Worm (Caenorhabditis elegans) whole organism, young adult: Measurements from ENCODE around the gene rpl-36.A.

Experiments used
- B0261.1 ChIP-seq: sonication (generic microtip); optimal IDR thresholded peaks from 2 replicates; lab custom pipeline; 2016; ENCODE audit warnings: mild to moderate bottlenecking, missing genetic modification characterization, moderate library complexity, missing compliant biosample characterization
- B0336.3 ChIP-seq: fragments of 200-800 bp; sonication (Bioruptor generic); IDR thresholded peaks from 2 replicates; pipeline ENCODE4 v1.3.6; 2022; ENCODE audit warnings: missing genetic modification characterization, missing compliant biosample characterization
- F10E7.11 ChIP-seq: sonication (generic microtip); optimal IDR thresholded peaks from 2 replicates; lab custom pipeline; 2017; ENCODE audit warnings: mild to moderate bottlenecking, missing genetic modification characterization, moderate library complexity, missing compliant biosample characterization
- F49E8.2 ChIP-seq: sonication (generic microtip); optimal IDR thresholded peaks from 3 replicates; lab custom pipeline; 2017; ENCODE audit warnings: missing genetic modification characterization, mild to moderate bottlenecking, missing compliant biosample characterization, antibody characterized with exemption, moderate library complexity; ENCODE audit not compliant: insufficient read depth
- F57C9.4 ChIP-seq: sonication (generic microtip); optimal IDR thresholded peaks from 2 replicates; lab custom pipeline; 2017; ENCODE audit warnings: mild to moderate bottlenecking, missing genetic modification characterization, missing compliant biosample characterization
- K12H6.12 ChIP-seq: fragments of 200-800 bp; sonication (Bioruptor generic); optimal IDR thresholded peaks from 2 replicates; lab custom pipeline; 2018; ENCODE audit warnings: mild to moderate bottlenecking, missing genetic modification characterization, missing compliant biosample characterization
- T26A5.8 ChIP-seq: sonication (generic microtip); optimal IDR thresholded peaks from 2 replicates; lab custom pipeline; 2016; ENCODE audit warnings: missing genetic modification characterization, missing compliant biosample characterization
- Y53F4B.3 ChIP-seq: fragments of 200-800 bp; sonication (Bioruptor generic); IDR thresholded peaks from 2 replicates; pipeline ENCODE4 v1.3.6; 2022; ENCODE audit warnings: missing genetic modification reagents, missing genetic modification characterization, missing compliant biosample characterization
- Y53G8AR.9 ChIP-seq: fragments of 200-800 bp; sonication (Bioruptor generic); conservative IDR thresholded peaks from 2 replicates; pipeline ENCODE4 v1.3.6; 2022; ENCODE audit warnings: missing genetic modification reagents, missing genetic modification characterization, missing compliant biosample characterization
- Y67H2A.10 ChIP-seq: fragments of 200-800 bp; sonication (Bioruptor generic); conservative IDR thresholded peaks from 2 replicates; pipeline ENCODE4 v1.3.6; 2022; ENCODE audit warnings: missing genetic modification reagents, missing genetic modification characterization, missing compliant biosample characterization
- ama-1 ChIP-seq, 3 experiments: fragments of 150-350 bp in 1 of 3; sonication (generic microtip) in 2 of 3; optimal IDR thresholded peaks; 2 replicates each; lab custom pipeline; 2014 to 2018; ENCODE audit warnings: missing biosample characterization in 2 of 3, missing genetic modification characterization in 2 of 3, missing genetic modification reagents in 2 of 3
- aptf-3 ChIP-seq: fragments of 200-800 bp; sonication (Bioruptor generic); IDR thresholded peaks from 2 replicates; pipeline ENCODE4 v1.3.6; 2022; ENCODE audit warnings: missing genetic modification characterization, missing compliant biosample characterization
- athp-1 ChIP-seq: sonication (generic microtip); optimal IDR thresholded peaks from 2 replicates; lab custom pipeline; 2017; ENCODE audit warnings: mild to moderate bottlenecking, missing genetic modification characterization, missing compliant biosample characterization
- attf-6 ChIP-seq: fragments of 200-800 bp; sonication (Bioruptor generic); IDR thresholded peaks from 2 replicates; pipeline ENCODE4 v1.3.6; 2022; ENCODE audit warnings: missing genetic modification reagents, missing genetic modification characterization, missing compliant biosample characterization
- bed-1 ChIP-seq: fragments of 200-800 bp; sonication (Bioruptor generic); IDR thresholded peaks from 2 replicates; pipeline ENCODE4 v1.3.6; 2022; ENCODE audit warnings: missing genetic modification reagents, missing genetic modification characterization, missing compliant biosample characterization
- bed-2 ChIP-seq: fragments of 200-800 bp; sonication (Bioruptor generic); IDR thresholded peaks from 2 replicates; pipeline ENCODE4 v1.3.6; 2022; ENCODE audit warnings: missing genetic modification reagents, missing genetic modification characterization, missing compliant biosample characterization
- ccch-3 ChIP-seq: fragments of 200-800 bp; sonication (Bioruptor generic); optimal IDR thresholded peaks from 2 replicates; lab custom pipeline; 2018; ENCODE audit warnings: mild to moderate bottlenecking, missing genetic modification characterization, missing compliant biosample characterization
- cebp-2 ChIP-seq: fragments of 200-800 bp; sonication (Bioruptor generic); IDR thresholded peaks from 2 replicates; pipeline ENCODE4 v1.3.6; 2022; ENCODE audit warnings: missing genetic modification characterization, missing compliant biosample characterization
- ceh-100 ChIP-seq: fragments of 200-800 bp; sonication (Bioruptor generic); IDR thresholded peaks from 2 replicates; pipeline ENCODE4 v1.3.6; 2022; ENCODE audit warnings: missing genetic modification reagents, missing genetic modification characterization, missing compliant biosample characterization
- ceh-27 ChIP-seq: fragments of 200-800 bp; sonication (Bioruptor generic); optimal IDR thresholded peaks from 2 replicates; lab custom pipeline; 2018; ENCODE audit warnings: mild to moderate bottlenecking, missing genetic modification characterization, moderate library complexity, missing compliant biosample characterization
- ceh-58 ChIP-seq: fragments of 200-800 bp; sonication (Bioruptor generic); IDR thresholded peaks from 2 replicates; pipeline ENCODE4 v1.3.6; 2022; ENCODE audit warnings: missing genetic modification characterization, missing compliant biosample characterization
- ceh-79 ChIP-seq: sonication (generic microtip); optimal IDR thresholded peaks from 2 replicates; lab custom pipeline; 2017; ENCODE audit warnings: mild to moderate bottlenecking, missing genetic modification characterization, missing compliant biosample characterization
- die-1 ChIP-seq: sonication (generic microtip); optimal IDR thresholded peaks from 2 replicates; lab custom pipeline; 2016; ENCODE audit warnings: missing genotype, mild to moderate bottlenecking, missing genetic modification characterization, missing compliant biosample characterization
- efl-1 ChIP-seq: fragments of 150-350 bp; optimal IDR thresholded peaks from 2 replicates; lab custom pipeline; 2014; ENCODE audit warnings: missing biosample characterization, missing genetic modification reagents, missing genetic modification characterization
- ets-4 ChIP-seq: fragments of 200-800 bp; sonication (Bioruptor generic); optimal IDR thresholded peaks from 2 replicates; lab custom pipeline; 2018; ENCODE audit warnings: mild to moderate bottlenecking, missing genetic modification characterization, missing compliant biosample characterization
- gei-17 ChIP-seq: fragments of 200-800 bp; sonication (Bioruptor generic); optimal IDR thresholded peaks from 2 replicates; lab custom pipeline; 2018; ENCODE audit warnings: mild to moderate bottlenecking, missing genetic modification characterization, missing compliant biosample characterization
- hsf-1 ChIP-seq: fragments of 200-800 bp; sonication (Bioruptor generic); IDR thresholded peaks from 2 replicates; pipeline ENCODE4 v1.3.6; 2022; ENCODE audit warnings: missing genetic modification reagents, missing genetic modification characterization, missing compliant biosample characterization
- lag-1 ChIP-seq: fragments of 200-800 bp; sonication (Bioruptor generic); IDR thresholded peaks from 2 replicates; pipeline ENCODE4 v1.3.6; 2022; ENCODE audit warnings: missing genetic modification reagents, missing genetic modification characterization, missing compliant biosample characterization
- let-526 ChIP-seq: fragments of 200-800 bp; sonication (Bioruptor generic); IDR thresholded peaks from 2 replicates; pipeline ENCODE4 v1.3.6; 2022; ENCODE audit warnings: missing genetic modification reagents, missing genetic modification characterization, missing compliant biosample characterization
- let-607 ChIP-seq, 2 experiments: fragments of 200-800 bp in 1 of 2; sonication (Bioruptor generic) in 1 of 2; sonication (generic microtip) in 1 of 2; optimal IDR thresholded peaks; 2 replicates each; lab custom pipeline; 2016 to 2018; ENCODE audit warnings: mild to moderate bottlenecking in 2 of 2, missing compliant biosample characterization in 2 of 2, missing genetic modification characterization in 2 of 2, moderate library complexity in 2 of 2, missing genotype in 1 of 2
- lin-26 ChIP-seq: fragments of 200-800 bp; sonication (Bioruptor generic); IDR thresholded peaks from 2 replicates; pipeline ENCODE4 v1.3.6; 2022; ENCODE audit warnings: missing genetic modification reagents, missing genetic modification characterization, missing compliant biosample characterization
- lin-35 ChIP-seq, 3 experiments: fragments of 150-350 bp in 2 of 3; sonication (generic microtip) in 1 of 3; optimal IDR thresholded peaks; 2 replicates each; lab custom pipeline; 2014 to 2018; ENCODE audit warnings: missing biosample characterization in 3 of 3, missing genetic modification characterization in 3 of 3, missing genetic modification reagents in 3 of 3
- lin-54 ChIP-seq: fragments of 200-800 bp; sonication (Bioruptor generic); optimal IDR thresholded peaks from 2 replicates; lab custom pipeline; 2018; ENCODE audit warnings: mild to moderate bottlenecking, missing genetic modification characterization, missing compliant biosample characterization
- lsl-1 ChIP-seq: fragments of 200-800 bp; sonication (Bioruptor generic); optimal IDR thresholded peaks from 2 replicates; lab custom pipeline; 2018; ENCODE audit warnings: mild to moderate bottlenecking, missing genetic modification characterization, moderate library complexity, missing compliant biosample characterization
- madf-10 ChIP-seq: sonication (generic microtip); optimal IDR thresholded peaks from 2 replicates; lab custom pipeline; 2016; ENCODE audit warnings: mild to moderate bottlenecking, missing genetic modification characterization, missing compliant biosample characterization
- madf-3 ChIP-seq: fragments of 200-800 bp; sonication (Bioruptor generic); IDR thresholded peaks from 2 replicates; pipeline ENCODE4 v1.3.6; 2022; ENCODE audit warnings: missing genetic modification reagents, missing genetic modification characterization, missing compliant biosample characterization
- madf-6 ChIP-seq: fragments of 200-800 bp; sonication (Bioruptor generic); IDR thresholded peaks from 2 replicates; pipeline ENCODE4 v1.3.6; 2022; ENCODE audit warnings: missing genetic modification reagents, missing genetic modification characterization, missing compliant biosample characterization
- mxl-1 ChIP-seq: sonication (generic microtip); optimal IDR thresholded peaks from 2 replicates; lab custom pipeline; 2016; ENCODE audit warnings: missing genetic modification characterization, missing compliant biosample characterization
- nfyb-1 ChIP-seq: fragments of 200-800 bp; sonication (Bioruptor generic); IDR thresholded peaks from 2 replicates; pipeline ENCODE4 v1.3.6; 2022; ENCODE audit warnings: missing genetic modification reagents, missing genetic modification characterization, missing compliant biosample characterization
- nhr-179 ChIP-seq: sonication (generic microtip); optimal IDR thresholded peaks from 2 replicates; lab custom pipeline; 2016; ENCODE audit warnings: mild to moderate bottlenecking, missing genetic modification characterization, missing compliant biosample characterization
- nhr-27 ChIP-seq: fragments of 200-800 bp; sonication (Bioruptor generic); optimal IDR thresholded peaks from 2 replicates; lab custom pipeline; 2018; ENCODE audit warnings: mild to moderate bottlenecking, missing genetic modification characterization, moderate library complexity, missing compliant biosample characterization
- sea-2 ChIP-seq: fragments of 200-800 bp; sonication (Bioruptor generic); IDR thresholded peaks from 2 replicates; pipeline ENCODE4 v1.3.6; 2022; ENCODE audit warnings: missing genetic modification characterization, missing compliant biosample characterization
- snpc-4 ChIP-seq, 5 experiments: fragments of 150-350 bp in 1 of 5; sonication (generic microtip) in 4 of 5; optimal IDR thresholded peaks; 2 replicates each; lab custom pipeline; 2014 to 2018; ENCODE audit warnings: missing genetic modification characterization in 5 of 5, missing biosample characterization in 3 of 5, antibody characterized with exemption in 2 of 5, mild to moderate bottlenecking in 2 of 5, missing compliant biosample characterization in 2 of 5, missing genotype in 2 of 5, moderate library complexity in 2 of 5, missing genetic modification reagents in 1 of 5
- xnd-1 ChIP-seq: sonication (generic microtip); optimal IDR thresholded peaks from 2 replicates; lab custom pipeline; 2016; ENCODE audit warnings: missing genotype, missing genetic modification reagents, missing genetic modification characterization, missing compliant biosample characterization
- ztf-18 ChIP-seq: sonication (generic microtip); optimal IDR thresholded peaks from 2 replicates; lab custom pipeline; 2016; ENCODE audit warnings: missing genotype, mild to moderate bottlenecking, missing genetic modification characterization, missing compliant biosample characterization
- ztf-22 ChIP-seq: fragments of 200-800 bp; sonication (Bioruptor generic); optimal IDR thresholded peaks from 2 replicates; lab custom pipeline; 2018; ENCODE audit warnings: mild to moderate bottlenecking, missing genetic modification characterization, moderate library complexity, missing compliant biosample characterization

The rpl-36.A gene

ce11 chrII:11096233-11096632 is 771 bp downstream of the rpl-36.A start, which contains the start of gene nbs-1 (continued):
- peak; percentile 8 for TF ChIP-seq T26A5.8
- no peak for TF ChIP-seq lin-35 (GFP tag; optimal IDR thresholded peaks at IDR 0.05; lab: Kevin White, UChicago)
- TF ChIP-seq attf-6 (GFP tag; lab: Robert Waterston, UW) = peak; percentile 59; the same call in 1 of the 2 replicates
- TF ChIP-seq athp-1 (tag; lab: Kevin White, UChicago) = peak; percentile 12
- TF ChIP-seq Y53G8AR.9 (GFP tag; lab: Robert Waterston, UW) = peak; percentile 65; the same call in 1 of the 2 replicates
- peak; percentile 41 for TF ChIP-seq lin-54 (GFP tag; lab: Kevin White, UChicago)
- TF ChIP-seq B0336.3 (GFP tag; lab: Robert Waterston, UW) = peak; percentile 80
- TF ChIP-seq lin-26 = 0 out of 2 replicates have a peak, but pooled peaks have one; percentile 57
- TF ChIP-seq ztf-18 (tag; lab: Kevin White, UChicago) = peak; percentile 18
- TF ChIP-seq ama-1 (optimal IDR thresholded peaks at IDR 0.05; lab: Kevin White, UChicago) = no peak
- peak; percentile 7 to 60 for TF ChIP-seq ama-1 (GFP tag; optimal IDR thresholded peaks at IDR 0.05; lab: Kevin White, UChicago)
- TF ChIP-seq ztf-22 = no peak
- no peak for TF ChIP-seq lag-1

DNA sequence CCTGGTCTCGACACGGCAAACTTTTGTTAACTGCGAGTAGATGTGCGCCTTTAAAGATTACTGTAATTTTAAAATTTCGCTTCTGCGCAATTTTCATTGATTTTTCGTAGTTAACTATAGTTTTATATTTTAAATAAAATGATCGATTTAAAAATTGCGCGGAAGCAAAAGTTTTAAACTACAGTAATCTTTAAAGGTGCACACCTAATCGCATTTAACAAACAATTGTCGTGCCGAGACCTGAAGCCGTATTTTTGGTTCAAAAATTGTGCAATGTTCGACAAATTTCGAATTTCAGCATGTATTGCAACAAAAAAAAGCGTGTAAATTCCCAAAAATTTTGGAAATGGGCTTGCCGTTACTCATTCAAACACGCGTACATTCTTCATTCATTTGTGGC is 2.6 kb downstream of the rpl-36.A start:
- no peak for TF ChIP-seq sea-2 (GFP tag; lab: Robert Waterston, UW)
- TF ChIP-seq ceh-58 (GFP tag; lab: Robert Waterston, UW) = no peak
- TF ChIP-seq ceh-27 = no peak
- TF ChIP-seq bed-1 (GFP tag; lab: Robert Waterston, UW) = no peak
- peak; percentile 56; the same call in 1 of the 2 replicates for TF ChIP-seq madf-6 (GFP tag; lab: Robert Waterston, UW)
- TF ChIP-seq F49E8.2 (tag; lab: Kevin White, UChicago) = peak; percentile 45
- no peak for TF ChIP-seq ets-4 (GFP tag; lab: Kevin White, UChicago)
- TF ChIP-seq let-607 (tag; optimal IDR thresholded peaks at IDR 0.05; lab: Kevin White, UChicago) = no peak
- TF ChIP-seq ztf-18 (tag; lab: Kevin White, UChicago) = no peak
- TF ChIP-seq K12H6.12 (tag; lab: Kevin White, UChicago) = no peak
- no peak for TF ChIP-seq Y53F4B.3 (GFP tag; lab: Robert Waterston, UW)
- TF ChIP-seq B0336.3 (GFP tag; lab: Robert Waterston, UW) = no peak
- peak; percentile 66 for TF ChIP-seq lsl-1 (GFP tag; lab: Kevin White, UChicago)
- no peak for TF ChIP-seq cebp-2 (GFP tag; lab: Robert Waterston, UW)
- TF ChIP-seq ccch-3 (GFP tag; lab: Kevin White, UChicago) = no peak
- TF ChIP-seq efl-1 (GFP tag; lab: Kevin White, UChicago) = peak; percentile 14
- no peak for TF ChIP-seq Y67H2A.10 (GFP tag; lab: Robert Waterston, UW)
- TF ChIP-seq die-1 (tag; lab: Kevin White, UChicago) = no peak
- no peak for TF ChIP-seq madf-10 (tag; lab: Kevin White, UChicago)
- TF ChIP-seq mxl-1 (tag; lab: Kevin White, UChicago) = no peak
- no peak for TF ChIP-seq F57C9.4 (tag; lab: Kevin White, UChicago)
- TF ChIP-seq ceh-100 = no peak
- no peak for TF ChIP-seq aptf-3
- TF ChIP-seq gei-17 = no peak
- peak; percentile 39 for TF ChIP-seq xnd-1 (tag; lab: Kevin White, UChicago)
- TF ChIP-seq let-526 (GFP tag; lab: Robert Waterston, UW) = no peak
- TF ChIP-seq B0261.1 (tag; lab: Kevin White, UChicago) = no peak
- TF ChIP-seq nhr-27 (tag; lab: Kevin White, UChicago) = no peak
- no peak for TF ChIP-seq bed-2 (GFP tag; lab: Robert Waterston, UW)
- TF ChIP-seq hsf-1 (GFP tag; lab: Robert Waterston, UW) = no peak
- no peak for TF ChIP-seq ztf-22
- TF ChIP-seq nhr-179 (tag; lab: Kevin White, UChicago) = no peak
- no peak for TF ChIP-seq F10E7.11 (tag; lab: Kevin White, UChicago)
- no peak for TF ChIP-seq snpc-4 (GFP tag; optimal IDR thresholded peaks at IDR 0.05; lab: Kevin White, UChicago)
- no peak for TF ChIP-seq snpc-4 (tag; optimal IDR thresholded peaks at IDR 0.05; lab: Kevin White, UChicago)
- no peak for TF ChIP-seq athp-1 (tag; lab: Kevin White, UChicago)
- no peak for TF ChIP-seq nfyb-1 (GFP tag; lab: Robert Waterston, UW)
- TF ChIP-seq madf-3 (GFP tag; lab: Robert Waterston, UW) = no peak
- TF ChIP-seq ceh-79 (tag; lab: Kevin White, UChicago) = no peak
- TF ChIP-seq lin-35 (GFP tag; optimal IDR thresholded peaks at IDR 0.05; lab: Kevin White, UChicago) = no peak
